Worm (Caenorhabditis elegans) whole organism, L3 larva: ENCODE results near the gene T22B7.4.

Source experiments
- R02D3.7 ChIP-seq: fragments of 150-350 bp; optimal IDR thresholded peaks from 2 replicates; lab custom pipeline; 2014; ENCODE audit warnings: missing biosample characterization, missing genetic modification characterization
- aly-2 ChIP-seq: fragments of 150-350 bp; optimal IDR thresholded peaks from 2 replicates; lab custom pipeline; 2014; ENCODE audit warnings: missing biosample characterization, missing genetic modification characterization
- ama-1 ChIP-seq: fragments of 150-350 bp; optimal IDR thresholded peaks from 2 replicates; lab custom pipeline; 2018
- ceh-16 ChIP-seq: sonication (generic microtip); optimal IDR thresholded peaks from 2 replicates; lab custom pipeline; 2017; ENCODE audit warnings: missing biosample characterization, missing genetic modification characterization
- ceh-28 ChIP-seq: fragments of 150-350 bp; optimal IDR thresholded peaks from 2 replicates; lab custom pipeline; 2014; ENCODE audit warnings: missing biosample characterization, missing genetic modification reagents, missing genetic modification characterization
- ceh-82 ChIP-seq: fragments of 150-350 bp; optimal IDR thresholded peaks from 2 replicates; lab custom pipeline; 2014; ENCODE audit warnings: missing biosample characterization, missing genetic modification characterization
- daf-12 ChIP-seq: fragments of 150-350 bp; optimal IDR thresholded peaks from 2 replicates; lab custom pipeline; 2014; ENCODE audit warnings: missing biosample characterization, missing genetic modification reagents, missing genetic modification characterization
- egl-27 ChIP-seq: sonication (generic microtip); optimal IDR thresholded peaks from 4 replicates; lab custom pipeline; 2017; ENCODE audit warnings: missing biosample characterization, missing genetic modification reagents, missing genetic modification characterization
- egl-5 ChIP-seq: fragments of 150-350 bp; optimal IDR thresholded peaks from 2 replicates; lab custom pipeline; 2017; ENCODE audit warnings: missing biosample characterization, missing genetic modification reagents, missing genetic modification characterization, inconsistent platforms
- elt-1 ChIP-seq: fragments of 150-350 bp; optimal IDR thresholded peaks from 2 replicates; lab custom pipeline; 2014; ENCODE audit warnings: missing biosample characterization, missing genetic modification characterization
- elt-2 ChIP-seq: sonication (generic microtip); optimal IDR thresholded peaks from 2 replicates; lab custom pipeline; 2016; ENCODE audit warnings: missing genetic modification reagents, mild to moderate bottlenecking, missing genetic modification characterization, missing compliant biosample characterization
- elt-3 ChIP-seq, 3 experiments: fragments of 150-350 bp in 1 of 3; sonication (generic microtip) in 2 of 3; optimal IDR thresholded peaks; 2 replicates in 2 of 3; 4 replicates in 1 of 3; lab custom pipeline; 2014 to 2017; ENCODE audit warnings: missing biosample characterization in 3 of 3, missing genetic modification characterization in 3 of 3
- eor-1 ChIP-seq, 2 experiments: fragments of 150-350 bp; optimal IDR thresholded peaks; 2 replicates each; lab custom pipeline; 2014 to 2018; ENCODE audit warnings: missing biosample characterization in 2 of 2, missing genetic modification characterization in 2 of 2
- fkh-2 ChIP-seq: fragments of 150-350 bp; optimal IDR thresholded peaks from 2 replicates; lab custom pipeline; 2014; ENCODE audit warnings: missing biosample characterization, missing genetic modification reagents, missing genetic modification characterization
- fos-1 ChIP-seq: fragments of 150-350 bp; optimal IDR thresholded peaks from 2 replicates; lab custom pipeline; 2014; ENCODE audit warnings: missing biosample characterization, missing genetic modification characterization
- hmg-11 ChIP-seq: sonication (generic microtip); optimal IDR thresholded peaks from 2 replicates; lab custom pipeline; 2016; ENCODE audit warnings: missing genetic modification characterization, missing compliant biosample characterization
- jun-1 ChIP-seq: fragments of 150-350 bp; optimal IDR thresholded peaks from 2 replicates; lab custom pipeline; 2014; ENCODE audit warnings: missing biosample characterization, missing genetic modification reagents, missing genetic modification characterization
- lin-15B ChIP-seq: fragments of 150-350 bp; optimal IDR thresholded peaks from 2 replicates; lab custom pipeline; 2014; ENCODE audit warnings: missing biosample characterization, missing genetic modification characterization
- lin-39 ChIP-seq: fragments of 150-350 bp; optimal IDR thresholded peaks from 2 replicates; lab custom pipeline; 2018; ENCODE audit warnings: missing biosample characterization, missing genetic modification reagents, missing genetic modification characterization
- mdl-1 ChIP-seq: fragments of 150-350 bp; optimal IDR thresholded peaks from 2 replicates; lab custom pipeline; 2014; ENCODE audit warnings: missing biosample characterization, missing genetic modification characterization
- mml-1 ChIP-seq: fragments of 150-350 bp; sonication (generic microtip); optimal IDR thresholded peaks from 3 replicates; lab custom pipeline; 2014; ENCODE audit warnings: missing biosample characterization, missing genetic modification characterization
- nhr-12 ChIP-seq: fragments of 150-350 bp; optimal IDR thresholded peaks from 2 replicates; lab custom pipeline; 2014; ENCODE audit warnings: missing biosample characterization, missing genetic modification characterization
- nhr-23 ChIP-seq: fragments of 150-350 bp; optimal IDR thresholded peaks from 2 replicates; lab custom pipeline; 2014; ENCODE audit warnings: missing biosample characterization, missing genetic modification reagents, missing genetic modification characterization
- nhr-237 ChIP-seq: fragments of 150-350 bp; optimal IDR thresholded peaks from 2 replicates; lab custom pipeline; 2014; ENCODE audit warnings: missing biosample characterization, missing genetic modification characterization
- nhr-25 ChIP-seq: sonication (generic microtip); optimal IDR thresholded peaks from 2 replicates; lab custom pipeline; 2017; ENCODE audit warnings: missing biosample characterization, missing genetic modification characterization
- nhr-28 ChIP-seq: fragments of 150-350 bp; optimal IDR thresholded peaks from 2 replicates; lab custom pipeline; 2014; ENCODE audit warnings: missing biosample characterization, missing genetic modification characterization
- nhr-43 ChIP-seq: sonication (generic microtip); optimal IDR thresholded peaks from 2 replicates; lab custom pipeline; 2016; ENCODE audit warnings: mild to moderate bottlenecking, missing genetic modification characterization, missing compliant biosample characterization; ENCODE audit not compliant: poor library complexity, severe bottlenecking
- nhr-67 ChIP-seq: fragments of 150-350 bp; optimal IDR thresholded peaks from 2 replicates; lab custom pipeline; 2014; ENCODE audit warnings: missing biosample characterization, missing genetic modification characterization
- nhr-76 ChIP-seq: fragments of 150-350 bp; sonication (generic microtip); optimal IDR thresholded peaks from 5 replicates; lab custom pipeline; 2014; ENCODE audit warnings: missing biosample characterization, missing genetic modification characterization
- nhr-77 ChIP-seq: fragments of 150-350 bp; optimal IDR thresholded peaks from 2 replicates; lab custom pipeline; 2014; ENCODE audit warnings: missing biosample characterization, missing genetic modification characterization
- pha-4 ChIP-seq: fragments of 150-350 bp; optimal IDR thresholded peaks from 2 replicates; lab custom pipeline; 2014; ENCODE audit warnings: missing biosample characterization, missing genetic modification reagents, missing genetic modification characterization
- pqm-1 ChIP-seq: fragments of 150-350 bp; optimal IDR thresholded peaks from 2 replicates; lab custom pipeline; 2017; ENCODE audit warnings: missing biosample characterization, missing genetic modification characterization, inconsistent platforms
- sea-2 ChIP-seq: fragments of 150-350 bp; sonication (generic microtip); optimal IDR thresholded peaks from 4 replicates; lab custom pipeline; 2014; ENCODE audit warnings: missing biosample characterization, missing genetic modification reagents, missing genetic modification characterization
- skn-1 ChIP-seq: fragments of 150-350 bp; optimal IDR thresholded peaks from 2 replicates; lab custom pipeline; 2014; ENCODE audit warnings: missing biosample characterization, missing genetic modification characterization
- snpc-4 ChIP-seq: fragments of 150-350 bp; optimal IDR thresholded peaks from 2 replicates; lab custom pipeline; 2014; ENCODE audit warnings: missing biosample characterization, missing genetic modification characterization
- tbx-2 ChIP-seq: sonication (generic microtip); optimal IDR thresholded peaks from 2 replicates; lab custom pipeline; 2016; ENCODE audit warnings: mild to moderate bottlenecking, missing genetic modification characterization, missing compliant biosample characterization
- unc-39 ChIP-seq: sonication (generic microtip); optimal IDR thresholded peaks from 4 replicates; lab custom pipeline; 2017; ENCODE audit warnings: missing biosample characterization, missing genetic modification characterization
- zag-1 ChIP-seq: fragments of 150-350 bp; optimal IDR thresholded peaks from 2 replicates; lab custom pipeline; 2014; ENCODE audit warnings: missing biosample characterization, missing genetic modification characterization
- ztf-11 ChIP-seq: fragments of 150-350 bp; optimal IDR thresholded peaks from 2 replicates; lab custom pipeline; 2014; ENCODE audit warnings: missing biosample characterization, missing genetic modification characterization
- ztf-4 ChIP-seq: fragments of 150-350 bp; optimal IDR thresholded peaks from 2 replicates; lab custom pipeline; 2014; ENCODE audit warnings: missing biosample characterization, missing genetic modification characterization

T22B7.4 gene

ce11 chrX:5645606-5646005 is 4.4 kb upstream of the T22B7.4 start (continued):
- no peak for TF ChIP-seq zag-1 (tag; lab: Kevin White, UChicago)
- TF ChIP-seq jun-1 = no peak
- TF ChIP-seq ztf-4 (tag; lab: Kevin White, UChicago) = no peak
- no peak for TF ChIP-seq pqm-1
- peak; percentile 82 for TF ChIP-seq elt-1 (tag; lab: Kevin White, UChicago)
- no peak for TF ChIP-seq nhr-12 (tag; lab: Kevin White, UChicago)
- no peak for TF ChIP-seq ceh-82
- no peak for TF ChIP-seq ceh-28 (tag; lab: Kevin White, UChicago)
- peak; percentile 1 for TF ChIP-seq mdl-1 (tag; lab: Kevin White, UChicago)

ce11 chrX:5644112-5644511 is 2.9 kb upstream of the T22B7.4 start:
- TF ChIP-seq nhr-23 = no peak
- TF ChIP-seq ztf-11 (tag; lab: Kevin White, UChicago) = no peak
- TF ChIP-seq mdl-1 (tag; lab: Kevin White, UChicago) = no peak
- no peak for TF ChIP-seq egl-27 (tag; lab: Kevin White, UChicago)
- TF ChIP-seq ceh-16 = no peak
- TF ChIP-seq tbx-2 (tag; lab: Kevin White, UChicago) = no peak
- TF ChIP-seq elt-2 (tag; lab: Kevin White, UChicago) = no peak
- no peak for TF ChIP-seq pha-4
- no peak for TF ChIP-seq unc-39
- TF ChIP-seq aly-2 = no peak
- no peak for TF ChIP-seq skn-1 (tag; lab: Kevin White, UChicago)
- no peak for TF ChIP-seq nhr-76
- no peak for TF ChIP-seq sea-2 (GFP tag; lab: Kevin White, UChicago)

ce11 chrX:5639562-5639961 is 1.7 kb downstream of the T22B7.4 start:
- TF ChIP-seq ztf-4 (tag; lab: Kevin White, UChicago) (no peak), nhr-77 (tag; lab: Kevin White, UChicago) (no peak)

ce11 chrX:5631626-5632025 is 9.6 kb downstream of the T22B7.4 start, which contains the start of gene T22B7.8:
Gene T22B7.8 (plus strand): TSS chrX:5631926.
- TF ChIP-seq nhr-12 (tag; lab: Kevin White, UChicago) (no peak), elt-2 (tag; lab: Kevin White, UChicago) (peak; percentile 25)

ce11 chrX:5631008-5631407 is 10.2 kb downstream of the T22B7.4 start:
- peak in 1 of 3 experiments; percentile 10 for TF ChIP-seq elt-3 (tag; optimal IDR thresholded peaks at IDR 0.05; lab: Kevin White, UChicago)
- no peak for TF ChIP-seq fkh-2 (tag; lab: Kevin White, UChicago)
- TF ChIP-seq nhr-23 = peak; percentile 70
- TF ChIP-seq, all 47 proteins: peak for 2

- TF ChIP-seq egl-5 (tag; lab: Kevin White, UChicago) (no peak), fkh-2 (tag; lab: Kevin White, UChicago) (no peak), nhr-28 (tag; lab: Kevin White, UChicago) (no peak), elt-3 (tag; optimal IDR thresholded peaks at IDR 0.05; lab: Kevin White, UChicago) (peak in 1 of 3 experiments; percentile 8), unc-39 (no peak), nhr-25 (peak; percentile 86), lin-15B (tag; lab: Kevin White, UChicago) (no peak), nhr-12 (tag; lab: Kevin White, UChicago) (no peak), nhr-43 (tag; lab: Kevin White, UChicago) (peak; percentile 85), nhr-67 (no peak), elt-2 (tag; lab: Kevin White, UChicago) (no peak), ztf-11 (tag; lab: Kevin White, UChicago) (no peak), ceh-16 (no peak), nhr-77 (tag; lab: Kevin White, UChicago) (no peak), zag-1 (tag; lab: Kevin White, UChicago) (no peak), lin-39 (tag; lab: Kevin White, UChicago) (no peak), skn-1 (tag; lab: Kevin White, UChicago) (no peak), pha-4 (no peak), fos-1 (no peak), eor-1 (tag; optimal IDR thresholded peaks at IDR 0.05; lab: Kevin White, UChicago) (no peak), snpc-4 (tag; lab: Kevin White, UChicago) (no peak), hmg-11 (tag; lab: Kevin White, UChicago) (no peak), daf-12 (no peak), nhr-23 (peak; percentile 79), ceh-82 (no peak), tbx-2 (tag; lab: Kevin White, UChicago) (no peak), mml-1 (no peak), ama-1 (lab: Kevin White, UChicago) (no peak), nhr-76 (no peak), nhr-237 (tag; lab: Kevin White, UChicago) (no peak), R02D3.7 (no peak)
- TF ChIP-seq, all 47 proteins: peak for 4
Observed at ce11 chrX:5629941-5630340, 11.3 kb downstream of the T22B7.4 start, which contains the start of gene argn-1. Gene argn-1 (plus strand): TSS chrX:5630023.
